Fruit fly (Drosophila melanogaster) whole organism, embryonic: ENCODE data around the gene CG46459.

ENCODE experiments used
- Abd-B ChIP-seq: fragments of 200-800 bp; sonication (Bioruptor generic); optimal IDR thresholded peaks from 2 replicates; lab custom pipeline; 2018; ENCODE audit warnings: missing biosample characterization, mild to moderate bottlenecking, missing genetic modification characterization, moderate library complexity
- B-H1 ChIP-seq: fragments of 200-800 bp; sonication (Bioruptor generic); IDR thresholded peaks from 3 replicates; pipeline ENCODE4 v1.3.6; 2022; ENCODE audit warnings: missing biosample characterization, missing genetic modification characterization
- CG10209 ChIP-seq: fragments of 200-800 bp; sonication (Bioruptor generic); optimal IDR thresholded peaks from 3 replicates; lab custom pipeline; 2017; ENCODE audit warnings: missing biosample characterization, mild to moderate bottlenecking, missing genetic modification characterization, missing genetic modification reagents
- CG1024 ChIP-seq: fragments of 200-800 bp; sonication (Bioruptor generic); IDR thresholded peaks from 2 replicates; pipeline ENCODE4 v1.3.6; 2022; ENCODE audit warnings: missing biosample characterization, missing genetic modification characterization
- CG10267 ChIP-seq: fragments of 200-800 bp; sonication (Bioruptor generic); optimal IDR thresholded peaks from 2 replicates; lab custom pipeline; 2018; ENCODE audit warnings: missing biosample characterization, mild to moderate bottlenecking, missing genetic modification characterization, moderate library complexity
- CG10543 ChIP-seq: fragments of 200-800 bp; sonication (Bioruptor generic); optimal IDR thresholded peaks from 3 replicates; lab custom pipeline; 2017; ENCODE audit warnings: missing biosample characterization, mild to moderate bottlenecking, missing genetic modification characterization, moderate library complexity
- CG10959 ChIP-seq: fragments of 200-800 bp; sonication (Bioruptor generic); IDR thresholded peaks from 2 replicates; pipeline ENCODE4 v1.3.6; 2022; ENCODE audit warnings: missing biosample characterization, missing genetic modification characterization
- CG12299 ChIP-seq: fragments of 200-800 bp; sonication (Bioruptor generic); optimal IDR thresholded peaks from 2 replicates; lab custom pipeline; 2018; ENCODE audit warnings: missing biosample characterization, mild to moderate bottlenecking, missing genetic modification characterization
- CG12769 ChIP-seq: fragments of 200-800 bp; sonication (Bioruptor generic); optimal IDR thresholded peaks from 2 replicates; lab custom pipeline; 2019; ENCODE audit warnings: missing biosample characterization, mild to moderate bottlenecking, missing genetic modification characterization, moderate library complexity
- CG13287 ChIP-seq: fragments of 200-800 bp; sonication (Bioruptor generic); IDR thresholded peaks from 2 replicates; pipeline ENCODE4 v1.3.6; 2022; ENCODE audit warnings: missing biosample characterization, missing genetic modification characterization; ENCODE audit not compliant: partially characterized antibody
- CG13894 ChIP-seq: fragments of 200-800 bp; sonication (Bioruptor generic); optimal IDR thresholded peaks from 3 replicates; lab custom pipeline; 2018; ENCODE audit warnings: missing biosample characterization, mild to moderate bottlenecking, missing genetic modification characterization, moderate library complexity
- CG1529 ChIP-seq: fragments of 200-800 bp; sonication (Bioruptor generic); optimal IDR thresholded peaks from 3 replicates; lab custom pipeline; 2018; ENCODE audit warnings: missing biosample characterization, missing genetic modification characterization
- CG1647 ChIP-seq: fragments of 200-800 bp; sonication (Bioruptor generic); optimal IDR thresholded peaks from 3 replicates; lab custom pipeline; 2016; ENCODE audit warnings: missing biosample characterization, missing genetic modification characterization
- CG17186 ChIP-seq: fragments of 200-800 bp; sonication (Bioruptor generic); optimal IDR thresholded peaks from 3 replicates; lab custom pipeline; 2017; ENCODE audit warnings: missing biosample characterization, missing genetic modification reagents, missing genetic modification characterization
- CG17912 ChIP-seq: fragments of 200-800 bp; sonication (Bioruptor generic); optimal IDR thresholded peaks from 2 replicates; lab custom pipeline; 2018; ENCODE audit warnings: missing biosample characterization, mild to moderate bottlenecking, missing genetic modification characterization
- CG18476 ChIP-seq: fragments of 200-800 bp; sonication (Bioruptor generic); optimal IDR thresholded peaks from 2 replicates; lab custom pipeline; 2016; ENCODE audit warnings: missing biosample characterization, mild to moderate bottlenecking, missing genetic modification characterization
- CG2120 ChIP-seq: fragments of 200-800 bp; sonication (Bioruptor generic); optimal IDR thresholded peaks from 3 replicates; lab custom pipeline; 2016; ENCODE audit warnings: missing biosample characterization, missing genetic modification characterization
- CG2678 ChIP-seq: fragments of 200-800 bp; sonication (Bioruptor generic); optimal IDR thresholded peaks from 3 replicates; lab custom pipeline; 2019; ENCODE audit warnings: missing biosample characterization, mild to moderate bottlenecking, missing genetic modification characterization, moderate library complexity
- CG2889 ChIP-seq: fragments of 200-800 bp; sonication (Bioruptor generic); IDR thresholded peaks from 3 replicates; pipeline ENCODE4 v1.3.6; 2022; ENCODE audit warnings: missing biosample characterization, missing genetic modification characterization
- CG31224 ChIP-seq: fragments of 200-800 bp; sonication (Bioruptor generic); IDR thresholded peaks from 2 replicates; pipeline ENCODE4 v1.3.6; 2022; ENCODE audit warnings: missing biosample characterization, missing genetic modification characterization
- CG3838 ChIP-seq: fragments of 200-800 bp; sonication (Bioruptor generic); optimal IDR thresholded peaks from 3 replicates; lab custom pipeline; 2016; ENCODE audit warnings: missing biosample characterization, missing genetic modification characterization
- CG5245 ChIP-seq: fragments of 200-800 bp; sonication (Bioruptor generic); optimal IDR thresholded peaks from 3 replicates; lab custom pipeline; 2016; ENCODE audit warnings: missing biosample characterization, missing genetic modification characterization
- CG6813 ChIP-seq: fragments of 200-800 bp; sonication (Bioruptor generic); optimal IDR thresholded peaks from 2 replicates; lab custom pipeline; 2017; ENCODE audit warnings: missing biosample characterization, missing genetic modification characterization, mild to moderate bottlenecking, moderate library complexity, missing genetic modification reagents
- CG6854 ChIP-seq: fragments of 200-800 bp; sonication (Bioruptor generic); optimal IDR thresholded peaks from 3 replicates; lab custom pipeline; 2017; ENCODE audit warnings: missing biosample characterization, mild to moderate bottlenecking, missing genetic modification characterization
- CG7372 ChIP-seq: fragments of 200-800 bp; sonication (Bioruptor generic); IDR thresholded peaks from 2 replicates; pipeline ENCODE4 v1.3.6; 2022; ENCODE audit warnings: missing biosample characterization, missing genetic modification characterization
- CG7928 ChIP-seq: fragments of 200-800 bp; sonication (Bioruptor generic); optimal IDR thresholded peaks from 2 replicates; lab custom pipeline; 2017; ENCODE audit warnings: missing biosample characterization, mild to moderate bottlenecking, missing genetic modification characterization
- CTCF ChIP-seq: fragments of 200-800 bp; sonication (Bioruptor generic); optimal IDR thresholded peaks from 2 replicates; lab custom pipeline; 2017; ENCODE audit warnings: missing biosample characterization, mild to moderate bottlenecking, missing genetic modification characterization, moderate library complexity
- Dbx ChIP-seq: fragments of 200-800 bp; sonication (Bioruptor generic); IDR thresholded peaks from 3 replicates; pipeline ENCODE4 v1.3.6; 2022; ENCODE audit warnings: missing biosample characterization, missing genetic modification characterization
- Dek ChIP-seq: fragments of 200-800 bp; sonication (Bioruptor generic); optimal IDR thresholded peaks from 3 replicates; lab custom pipeline; 2019; ENCODE audit warnings: missing biosample characterization, mild to moderate bottlenecking, missing genetic modification characterization, moderate library complexity
- Dll ChIP-seq: fragments of 200-800 bp; sonication (Bioruptor generic); IDR thresholded peaks from 4 replicates; pipeline ENCODE4 v1.3.6; 2022; ENCODE audit warnings: missing biosample characterization, missing genetic modification characterization; ENCODE audit not compliant: partially characterized antibody
- Ets97D ChIP-seq: fragments of 200-800 bp; sonication (Bioruptor generic); optimal IDR thresholded peaks from 3 replicates; lab custom pipeline; 2016; ENCODE audit warnings: missing biosample characterization, missing genetic modification characterization
- Hsf ChIP-seq: fragments of 200-800 bp; sonication (Bioruptor generic); optimal IDR thresholded peaks from 3 replicates; lab custom pipeline; 2016; ENCODE audit warnings: missing biosample characterization, missing genetic modification characterization
- Mes4 ChIP-seq: fragments of 200-800 bp; sonication (Bioruptor generic); optimal IDR thresholded peaks from 2 replicates; lab custom pipeline; 2016; ENCODE audit warnings: missing biosample characterization, missing genetic modification characterization
- Ravus ChIP-seq: fragments of 200-800 bp; sonication (Bioruptor generic); IDR thresholded peaks from 2 replicates; pipeline ENCODE4 v1.3.6; 2022; ENCODE audit warnings: missing biosample characterization, missing genetic modification characterization
- Six4 ChIP-seq: fragments of 200-800 bp; sonication (Bioruptor generic); optimal IDR thresholded peaks from 2 replicates; lab custom pipeline; 2016; ENCODE audit warnings: missing biosample characterization, missing genetic modification characterization
- Sox102F ChIP-seq: fragments of 200-800 bp; sonication (Bioruptor generic); optimal IDR thresholded peaks from 2 replicates; lab custom pipeline; 2018; ENCODE audit warnings: missing biosample characterization, mild to moderate bottlenecking, missing genetic modification characterization, moderate library complexity
- TFAM ChIP-seq: fragments of 200-800 bp; sonication (Bioruptor generic); optimal IDR thresholded peaks from 2 replicates; lab custom pipeline; 2017; ENCODE audit warnings: missing biosample characterization, missing genetic modification characterization, inconsistent platforms
- Tbp ChIP-seq: fragments of >200 bp; optimal IDR thresholded peaks from 2 replicates; lab custom pipeline; 2018; ENCODE audit warnings: missing biosample characterization, missing genetic modification characterization
- bbx ChIP-seq: fragments of 200-800 bp; sonication (Bioruptor generic); IDR thresholded peaks from 2 replicates; pipeline ENCODE4 v1.3.6; 2022; ENCODE audit warnings: missing biosample characterization, missing genetic modification characterization; ENCODE audit not compliant: partially characterized antibody
- caup ChIP-seq: fragments of 200-800 bp; sonication (Bioruptor generic); optimal IDR thresholded peaks from 3 replicates; lab custom pipeline; 2017; ENCODE audit warnings: missing biosample characterization, mild to moderate bottlenecking, missing genetic modification characterization, moderate library complexity; ENCODE audit not compliant: severe bottlenecking
- dati ChIP-seq: fragments of 200-800 bp; sonication (Bioruptor generic); IDR thresholded peaks from 2 replicates; pipeline ENCODE4 v1.3.6; 2022; ENCODE audit warnings: missing biosample characterization, missing genetic modification characterization
- dysf ChIP-seq: fragments of 200-800 bp; sonication (Bioruptor generic); IDR thresholded peaks from 3 replicates; pipeline ENCODE4 v1.3.6; 2022; ENCODE audit warnings: missing biosample characterization, missing genetic modification characterization
- ems ChIP-seq: fragments of 200-800 bp; sonication (Bioruptor generic); optimal IDR thresholded peaks from 3 replicates; lab custom pipeline; 2016; ENCODE audit warnings: missing biosample characterization, missing genetic modification characterization
- kni ChIP-seq: fragments of 200-800 bp; sonication (Bioruptor generic); optimal IDR thresholded peaks from 3 replicates; lab custom pipeline; 2017; ENCODE audit warnings: mild to moderate bottlenecking, missing biosample characterization, missing genetic modification reagents, missing genetic modification characterization
- lola ChIP-seq, 3 experiments: fragments of >200 bp in 2 of 3; fragments of 200-800 bp in 1 of 3; sonication (Bioruptor generic) in 1 of 3; optimal IDR thresholded peaks; 2 replicates each; lab custom pipeline; 2017 to 2019; ENCODE audit warnings: missing biosample characterization in 3 of 3, missing genetic modification characterization in 3 of 3, mild to moderate bottlenecking in 1 of 3, moderate library complexity in 1 of 3
- sens-2 ChIP-seq: fragments of 200-800 bp; sonication (Bioruptor generic); IDR thresholded peaks from 2 replicates; pipeline ENCODE4 v1.3.6; 2022; ENCODE audit warnings: missing biosample characterization, missing genetic modification characterization
- shn ChIP-seq: fragments of 200-800 bp; sonication (Bioruptor generic); optimal IDR thresholded peaks from 3 replicates; lab custom pipeline; 2016; ENCODE audit warnings: missing biosample characterization, missing genetic modification characterization
- stc ChIP-seq: fragments of 200-800 bp; sonication (Bioruptor generic); IDR thresholded peaks from 2 replicates; pipeline ENCODE4 v1.3.6; 2022; ENCODE audit warnings: missing biosample characterization, missing genetic modification characterization
- tap ChIP-seq: fragments of 200-800 bp; optimal IDR thresholded peaks from 3 replicates; lab custom pipeline; 2019; ENCODE audit warnings: missing biosample characterization, mild to moderate bottlenecking, missing genetic modification characterization, moderate library complexity
- tgo ChIP-seq: fragments of 200-800 bp; sonication (Bioruptor generic); IDR thresholded peaks from 3 replicates; pipeline ENCODE4 v1.3.6; 2022; ENCODE audit warnings: missing biosample characterization, missing genetic modification characterization
- wek ChIP-seq: fragments of 200-800 bp; sonication (Bioruptor generic); optimal IDR thresholded peaks from 3 replicates; lab custom pipeline; 2018; ENCODE audit warnings: missing biosample characterization, mild to moderate bottlenecking, missing genetic modification characterization, moderate library complexity

CG46459 gene

DNA sequence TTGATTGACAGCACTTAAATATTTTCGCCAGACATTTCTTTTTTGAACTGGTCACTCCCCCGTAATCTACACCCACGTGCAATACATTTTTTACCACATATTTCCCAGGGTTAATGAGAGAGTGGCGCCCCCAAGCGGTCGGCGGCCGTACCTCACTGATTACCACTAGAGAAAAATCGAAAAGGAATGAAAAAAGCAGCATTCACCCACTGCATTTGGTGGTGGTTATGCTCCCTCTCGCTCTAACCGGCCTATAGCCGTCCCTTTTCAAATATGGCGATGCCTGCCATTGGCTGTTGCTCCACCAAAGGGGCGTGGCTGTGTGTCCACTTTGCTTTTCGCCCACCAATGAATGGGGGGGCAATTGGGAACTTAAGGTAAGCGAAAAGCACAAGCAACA lies 31.5 kb upstream of the CG46459 start (continued):
- TF ChIP-seq CG3838 (no peak), CG12769 (tag; lab: Kevin White, UChicago) (peak; percentile 56), CTCF (GFP tag; lab: Kevin White, UChicago) (peak; percentile 93), CG13287 (GFP tag; lab: Robert Waterston, UW) (no peak), CG13894 (tag; lab: Kevin White, UChicago) (no peak), CG2678 (tag; lab: Kevin White, UChicago) (peak; percentile 37), Mes4 (GFP tag; lab: Kevin White, UChicago) (peak; percentile 60), Dll (no peak), Hsf (GFP tag; lab: Kevin White, UChicago) (peak; percentile 23), tgo (peak; percentile 44), dysf (GFP tag; lab: Robert Waterston, UW) (peak; percentile 41; the same call in 1 of the 3 replicates), Ravus (GFP tag; lab: Robert Waterston, UW) (no peak), shn (GFP tag; lab: Kevin White, UChicago) (peak; percentile 40), CG10543 (GFP tag; lab: Kevin White, UChicago) (peak; percentile 42), CG1024 (GFP tag; lab: Robert Waterston, UW) (peak; percentile 42; the same call in 1 of the 2 replicates), CG1529 (GFP tag; lab: Kevin White, UChicago) (peak; percentile 56), CG7928 (GFP tag; lab: Kevin White, UChicago) (no peak), CG18476 (GFP tag; lab: Kevin White, UChicago) (no peak), kni (peak; percentile 65), Dbx (GFP tag; lab: Robert Waterston, UW) (no peak), bbx (peak; percentile 43), Sox102F (peak; percentile 33), Abd-B (no peak), wek (GFP tag; lab: Kevin White, UChicago) (peak; percentile 55), CG6813 (peak; percentile 80), CG31224 (GFP tag; lab: Robert Waterston, UW) (0 out of 2 replicates have a peak, but pooled peaks have one; percentile 35), B-H1 (no peak; the same call in 2 of the 3 replicates), lola (GFP tag; optimal IDR thresholded peaks at IDR 0.05; lab: Kevin White, UChicago) (peak in 1 of 3 experiments; percentile 17), sens-2 (GFP tag; lab: Robert Waterston, UW) (0 out of 2 replicates have a peak, but pooled peaks have one; percentile 47), CG7372 (GFP tag; lab: Robert Waterston, UW) (no peak), TFAM (peak; percentile 16), stc (GFP tag; lab: Robert Waterston, UW) (peak; percentile 35), Six4 (GFP tag; lab: Kevin White, UChicago) (peak; percentile 27), CG10267 (peak; percentile 34), caup (peak; percentile 56), CG5245 (GFP tag; lab: Kevin White, UChicago) (peak; percentile 71), CG17912 (GFP tag; lab: Kevin White, UChicago) (peak; percentile 50), dati (GFP tag; lab: Robert Waterston, UW) (no peak), CG2120 (GFP tag; lab: Kevin White, UChicago) (no peak), Ets97D (no peak), CG17186 (GFP tag; lab: Kevin White, UChicago) (peak; percentile 16), Tbp (GFP tag; lab: Kevin White, UChicago) (no peak), CG6854 (GFP tag; lab: Kevin White, UChicago) (peak; percentile 42), ems (GFP tag; lab: Kevin White, UChicago) (no peak), Dek (tag; lab: Kevin White, UChicago) (no peak), CG10959 (peak; percentile 33; the same call in 1 of the 2 replicates), tap (peak; percentile 42), CG1647 (GFP tag; lab: Kevin White, UChicago) (no peak), CG10209 (GFP tag; lab: Kevin White, UChicago) (peak; percentile 33), CG12299 (no peak), CG2889 (GFP tag; lab: Robert Waterston, UW) (no peak)
